Fruit fly (Drosophila melanogaster) whole organism, prepupa: ENCODE data around the gene CG32767.
A peak's percentile ranks its signal among the peaks of the same experiment; 100 is the strongest.

Source experiments
- CG10631 ChIP-seq: fragments of 200-800 bp; sonication (Bioruptor generic); optimal IDR thresholded peaks from 2 replicates; lab custom pipeline; 2016; ENCODE audit warnings: missing biosample characterization, missing genetic modification characterization
- CG11294 ChIP-seq: fragments of 200-800 bp; sonication (Bioruptor generic); IDR thresholded peaks from 2 replicates; pipeline ENCODE4 v1.3.6; 2022; ENCODE audit warnings: missing biosample characterization, missing genetic modification characterization
- CG11762 ChIP-seq: fragments of 200-800 bp; sonication (Bioruptor generic); optimal IDR thresholded peaks from 3 replicates; lab custom pipeline; 2016; ENCODE audit warnings: missing biosample characterization, missing genetic modification characterization; ENCODE audit not compliant: insufficient read depth
- CG11902 ChIP-seq: fragments of 200-800 bp; sonication (Bioruptor generic); optimal IDR thresholded peaks from 3 replicates; lab custom pipeline; 2016; ENCODE audit warnings: missing biosample characterization, missing genetic modification characterization
- CG15336 ChIP-seq: fragments of 200-800 bp; sonication (Bioruptor generic); IDR thresholded peaks from 2 replicates; pipeline ENCODE4 v1.3.6; 2022; ENCODE audit warnings: missing biosample characterization, missing genetic modification characterization
- CG16779 ChIP-seq: fragments of 200-800 bp; sonication (Bioruptor generic); optimal IDR thresholded peaks from 3 replicates; lab custom pipeline; 2017; ENCODE audit warnings: missing biosample characterization, mild to moderate bottlenecking, missing genetic modification characterization
- CG3032 ChIP-seq: fragments of 200-800 bp; optimal IDR thresholded peaks from 2 replicates; lab custom pipeline; 2019; ENCODE audit warnings: missing biosample characterization, mild to moderate bottlenecking, missing genetic modification characterization, moderate library complexity
- CG31627 ChIP-seq: fragments of 200-800 bp; sonication (Bioruptor generic); optimal IDR thresholded peaks from 3 replicates; lab custom pipeline; 2016; ENCODE audit warnings: missing biosample characterization, missing genetic modification characterization
- CG34406 ChIP-seq: fragments of 200-800 bp; sonication (Bioruptor generic); optimal IDR thresholded peaks from 3 replicates; lab custom pipeline; 2016; ENCODE audit warnings: missing biosample characterization, missing genetic modification characterization
- CG6276 ChIP-seq: fragments of 200-800 bp; sonication (Bioruptor generic); optimal IDR thresholded peaks from 2 replicates; lab custom pipeline; 2017; ENCODE audit warnings: missing biosample characterization, mild to moderate bottlenecking, missing genetic modification characterization
- CG6792 ChIP-seq: fragments of 200-800 bp; sonication (Bioruptor generic); optimal IDR thresholded peaks from 3 replicates; lab custom pipeline; 2016; ENCODE audit warnings: missing biosample characterization, missing genetic modification characterization
- CG6808 ChIP-seq: fragments of 200-800 bp; sonication (Bioruptor generic); optimal IDR thresholded peaks from 3 replicates; lab custom pipeline; 2017; ENCODE audit warnings: missing biosample characterization, missing genetic modification characterization, mild to moderate bottlenecking, moderate library complexity, missing genetic modification reagents
- CG6854 ChIP-seq: fragments of 200-800 bp; sonication (Bioruptor generic); optimal IDR thresholded peaks from 2 replicates; lab custom pipeline; 2017; ENCODE audit warnings: missing biosample characterization, mild to moderate bottlenecking, missing genetic modification characterization
- CG8119 ChIP-seq: fragments of 200-800 bp; sonication (Bioruptor generic); IDR thresholded peaks from 3 replicates; pipeline ENCODE4 v1.3.6; 2022; ENCODE audit warnings: missing biosample characterization, missing genetic modification characterization
- CG8632 ChIP-seq: fragments of 200-800 bp; sonication (Bioruptor generic); optimal IDR thresholded peaks from 3 replicates; lab custom pipeline; 2016; ENCODE audit warnings: missing biosample characterization, missing genetic modification characterization
- CG9139 ChIP-seq: fragments of 200-800 bp; sonication (Bioruptor generic); optimal IDR thresholded peaks from 3 replicates; lab custom pipeline; 2017; ENCODE audit warnings: missing biosample characterization, mild to moderate bottlenecking, missing genetic modification characterization
- Eip78C ChIP-seq: fragments of 200-800 bp; sonication (Bioruptor generic); peaks from one replicate; lab custom pipeline; 2016; ENCODE audit warnings: missing biosample characterization, missing genetic modification characterization
- Eip93F ChIP-seq: fragments of 200-800 bp; sonication (Bioruptor generic); optimal IDR thresholded peaks from 2 replicates; lab custom pipeline; 2016; ENCODE audit warnings: missing biosample characterization, mild to moderate bottlenecking, missing genetic modification characterization
- Ets21C ChIP-seq: fragments of 200-800 bp; sonication (Bioruptor generic); optimal IDR thresholded peaks from 3 replicates; lab custom pipeline; 2016; ENCODE audit warnings: missing biosample characterization, missing genetic modification characterization
- Ets96B ChIP-seq: fragments of 200-800 bp; optimal IDR thresholded peaks from 2 replicates; lab custom pipeline; 2019; ENCODE audit warnings: missing biosample characterization, mild to moderate bottlenecking, missing genetic modification characterization, moderate library complexity
- Hr38 ChIP-seq: sonication (Bioruptor generic); optimal IDR thresholded peaks from 2 replicates; lab custom pipeline; 2016; ENCODE audit warnings: missing biosample characterization, missing genetic modification characterization
- Hr39 ChIP-seq: fragments of 200-800 bp; sonication (Bioruptor generic); optimal IDR thresholded peaks from 2 replicates; lab custom pipeline; 2016; ENCODE audit warnings: missing biosample characterization, missing genetic modification characterization
- Met ChIP-seq: fragments of 200-800 bp; sonication (Bioruptor generic); optimal IDR thresholded peaks from 3 replicates; lab custom pipeline; 2016; ENCODE audit warnings: missing biosample characterization, missing genetic modification characterization
- Smox ChIP-seq: fragments of 200-800 bp; sonication (Bioruptor generic); optimal IDR thresholded peaks from 3 replicates; lab custom pipeline; 2016; ENCODE audit warnings: missing biosample characterization, missing genetic modification characterization
- Sox15 ChIP-seq: fragments of 200-800 bp; sonication (Bioruptor generic); optimal IDR thresholded peaks from 3 replicates; lab custom pipeline; 2016; ENCODE audit warnings: missing biosample characterization, missing genetic modification characterization
- acj6 ChIP-seq: fragments of 200-800 bp; sonication (Bioruptor generic); optimal IDR thresholded peaks from 3 replicates; lab custom pipeline; 2016; ENCODE audit warnings: missing biosample characterization, missing genetic modification characterization
- cyc ChIP-seq: fragments of 200-800 bp; sonication (Bioruptor generic); optimal IDR thresholded peaks from 3 replicates; lab custom pipeline; 2016; ENCODE audit warnings: missing biosample characterization, missing genetic modification characterization
- dac ChIP-seq: fragments of 200-800 bp; sonication (Bioruptor generic); optimal IDR thresholded peaks from 2 replicates; lab custom pipeline; 2017; ENCODE audit warnings: missing biosample characterization, mild to moderate bottlenecking, missing genetic modification characterization
- dsx ChIP-seq: fragments of 200-800 bp; optimal IDR thresholded peaks from 3 replicates; lab custom pipeline; 2019; ENCODE audit warnings: missing biosample characterization, mild to moderate bottlenecking, missing genetic modification characterization, moderate library complexity; ENCODE audit not compliant: poor library complexity, severe bottlenecking
- eg ChIP-seq: fragments of 200-800 bp; sonication (Bioruptor generic); IDR thresholded peaks from 3 replicates; pipeline ENCODE4 v1.3.6; 2022; ENCODE audit warnings: missing biosample characterization, missing genetic modification characterization
- esn ChIP-seq: fragments of 200-800 bp; sonication (Bioruptor generic); optimal IDR thresholded peaks from 2 replicates; lab custom pipeline; 2016; ENCODE audit warnings: missing biosample characterization, mild to moderate bottlenecking, missing genetic modification characterization, moderate library complexity
- pdm3 ChIP-seq: fragments of 200-800 bp; sonication (Bioruptor generic); optimal IDR thresholded peaks from 3 replicates; lab custom pipeline; 2016; ENCODE audit warnings: missing biosample characterization, missing genetic modification characterization
- ss ChIP-seq, 2 experiments: fragments of 200-800 bp; sonication (Bioruptor generic); optimal IDR thresholded peaks; 2 replicates in 1 of 2; 3 replicates in 1 of 2; lab custom pipeline; 2017 to 2018; ENCODE audit warnings: mild to moderate bottlenecking in 2 of 2, missing biosample characterization in 2 of 2, missing genetic modification characterization in 2 of 2, moderate library complexity in 1 of 2
- topi ChIP-seq: fragments of 200-800 bp; sonication (Bioruptor generic); optimal IDR thresholded peaks from 3 replicates; lab custom pipeline; 2016; ENCODE audit warnings: missing biosample characterization, missing genetic modification characterization
- vri ChIP-seq: fragments of 200-800 bp; sonication (Bioruptor generic); optimal IDR thresholded peaks from 3 replicates; lab custom pipeline; 2016; ENCODE audit warnings: missing biosample characterization, mild to moderate bottlenecking, missing genetic modification characterization

Gene CG32767

dm6 chrX:5084146-5085085 lies at the start of gene CG32767:
TSS of gene CG32767 (minus strand) at chrX:5084768.
- no peak; the same call in 1 of the 3 replicates for TF ChIP-seq CG8119
- TF ChIP-seq topi (GFP tag; lab: Kevin White, UChicago), result peak; percentile 6
- TF ChIP-seq Hr39 (GFP tag; lab: Kevin White, UChicago), result peak; percentile 26
- no peak for TF ChIP-seq CG10631 (GFP tag; lab: Kevin White, UChicago)
- peak; percentile 12 for TF ChIP-seq CG31627 (GFP tag; lab: Kevin White, UChicago)
- peak; percentile 85 for TF ChIP-seq Eip78C
- TF ChIP-seq Sox15 (GFP tag; lab: Kevin White, UChicago), result no peak
- peak; percentile 28 to 37 for TF ChIP-seq ss (GFP tag; optimal IDR thresholded peaks at IDR 0.05; lab: Kevin White, UChicago)
- TF ChIP-seq CG8632 (GFP tag; lab: Kevin White, UChicago), result peak; percentile 13
- TF ChIP-seq CG11902 (GFP tag; lab: Kevin White, UChicago), result no peak
- peak; percentile 28 for TF ChIP-seq pdm3 (GFP tag; lab: Kevin White, UChicago)
- peak; percentile 6 for TF ChIP-seq Ets21C (GFP tag; lab: Kevin White, UChicago)
- TF ChIP-seq acj6 (GFP tag; lab: Kevin White, UChicago), result peak; percentile 20
- no peak for TF ChIP-seq CG11762 (GFP tag; lab: Kevin White, UChicago)
- TF ChIP-seq Smox (GFP tag; lab: Kevin White, UChicago), result peak; percentile 22
- TF ChIP-seq Ets96B (tag; lab: Kevin White, UChicago), result peak; percentile 29
- peak; percentile 48; the same call in 1 of the 3 replicates for TF ChIP-seq eg (GFP tag; lab: Robert Waterston, UW)
- peak; percentile 47; the same call in 1 of the 2 replicates for TF ChIP-seq CG15336 (GFP tag; lab: Robert Waterston, UW)
- TF ChIP-seq CG3032 (tag; lab: Kevin White, UChicago), result no peak
- no peak for TF ChIP-seq vri (GFP tag; lab: Kevin White, UChicago)
- no peak for TF ChIP-seq cyc

- TF ChIP-seq CG3032 (tag; lab: Kevin White, UChicago) (no peak), CG9139 (GFP tag; lab: Kevin White, UChicago) (no peak), CG6792 (GFP tag; lab: Kevin White, UChicago) (no peak), acj6 (GFP tag; lab: Kevin White, UChicago) (no peak), vri (GFP tag; lab: Kevin White, UChicago) (no peak), CG11762 (GFP tag; lab: Kevin White, UChicago) (no peak), CG34406 (GFP tag; lab: Kevin White, UChicago) (no peak), Smox (GFP tag; lab: Kevin White, UChicago) (no peak), Sox15 (GFP tag; lab: Kevin White, UChicago) (no peak), CG11294 (GFP tag; lab: Robert Waterston, UW) (no peak), dsx (no peak), CG8632 (GFP tag; lab: Kevin White, UChicago) (no peak)
- TF ChIP-seq, all 60 proteins: peak for 0
Observed at dm6 chrX:5131598-5131997, 47.0 kb upstream of the CG32767 start, which contains the start of gene Rpn13R. TSS of gene Rpn13R (plus strand) at chrX:5131898.

DNA sequence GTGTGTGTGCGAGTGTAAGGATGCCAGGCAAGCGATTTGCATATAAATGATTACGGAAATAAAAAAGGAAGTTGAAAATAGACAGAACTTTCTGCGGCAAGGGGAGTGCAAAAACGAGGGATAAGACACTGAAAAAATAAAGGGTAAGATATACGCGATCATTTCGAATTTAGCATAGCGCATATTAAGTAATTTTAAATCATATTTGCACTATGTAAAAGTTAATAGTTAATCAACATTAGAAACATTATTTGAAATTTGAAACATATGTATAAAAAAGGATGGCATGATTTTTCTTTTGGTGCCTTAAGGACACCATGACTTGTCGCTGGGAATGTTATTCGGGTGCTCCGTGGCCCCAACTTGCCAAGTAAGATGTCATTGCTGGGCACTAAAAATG lies 28.5 kb upstream of the CG32767 start:
- TF ChIP-seq Eip93F (GFP tag; lab: Kevin White, UChicago) (no peak), Met (GFP tag; lab: Kevin White, UChicago) (no peak), CG6808 (GFP tag; lab: Kevin White, UChicago) (no peak), Hr38 (GFP tag; lab: Kevin White, UChicago) (no peak), CG16779 (tag; lab: Kevin White, UChicago) (no peak), CG6854 (GFP tag; lab: Kevin White, UChicago) (no peak), CG15336 (GFP tag; lab: Robert Waterston, UW) (no peak), CG11902 (GFP tag; lab: Kevin White, UChicago) (no peak), vri (GFP tag; lab: Kevin White, UChicago) (no peak), CG10631 (GFP tag; lab: Kevin White, UChicago) (no peak), dac (GFP tag; lab: Kevin White, UChicago) (no peak), CG6276 (GFP tag; lab: Kevin White, UChicago) (no peak), CG11294 (GFP tag; lab: Robert Waterston, UW) (no peak), CG8119 (no peak), ss (GFP tag; optimal IDR thresholded peaks at IDR 0.05; lab: Kevin White, UChicago) (no peak), topi (GFP tag; lab: Kevin White, UChicago) (no peak), esn (GFP tag; lab: Kevin White, UChicago) (no peak), Hr39 (GFP tag; lab: Kevin White, UChicago) (no peak), pdm3 (GFP tag; lab: Kevin White, UChicago) (no peak), CG9139 (GFP tag; lab: Kevin White, UChicago) (no peak)
